Fruit fly (Drosophila melanogaster) whole organism, adult: ENCODE results near the gene nxf2.

Experiments
- CG7101 ChIP-seq: fragments of 200-800 bp; sonication (Bioruptor generic); optimal IDR thresholded peaks from 2 replicates; lab custom pipeline; 2018; ENCODE audit warnings: missing biosample characterization, mild to moderate bottlenecking, missing genetic modification characterization, moderate library complexity
- Crg-1 ChIP-seq: fragments of 200-800 bp; sonication (Bioruptor generic); optimal IDR thresholded peaks from 2 replicates; lab custom pipeline; 2016; ENCODE audit warnings: missing biosample characterization, missing genetic modification characterization
- Hr96 ChIP-seq: fragments of 200-800 bp; sonication (Bioruptor generic); optimal IDR thresholded peaks from 2 replicates; lab custom pipeline; 2016; ENCODE audit warnings: missing biosample characterization, missing genetic modification characterization
- bab1 ChIP-seq: fragments of 200-800 bp; sonication (Bioruptor generic); optimal IDR thresholded peaks from 3 replicates; lab custom pipeline; 2019; ENCODE audit warnings: missing biosample characterization, mild to moderate bottlenecking, missing genetic modification characterization, moderate library complexity
- cnc ChIP-seq, 2 experiments: fragments of >200 bp; optimal IDR thresholded peaks; 2 replicates each; lab custom pipeline; 2017

nxf2 gene

DNA sequence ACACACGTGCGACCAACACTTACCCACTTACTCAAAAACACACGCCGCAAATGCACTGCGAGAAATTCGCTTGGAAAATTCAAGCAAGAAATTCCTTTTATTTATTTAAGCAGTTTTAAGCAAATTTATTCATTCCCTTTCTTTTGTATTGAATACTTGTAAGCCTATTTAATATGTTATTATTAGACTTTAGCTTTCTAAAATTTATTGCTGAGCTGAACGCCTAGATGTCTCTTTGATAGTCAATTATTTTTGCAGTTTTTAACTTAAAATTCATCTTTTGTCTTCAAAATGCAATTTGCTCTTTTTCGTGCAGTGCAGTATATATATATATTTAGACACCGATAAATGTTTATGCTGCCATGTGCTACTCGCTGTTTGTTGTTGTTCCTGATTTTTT is 46.2 kb downstream of the nxf2 start:
- TF ChIP-seq Crg-1 (GFP tag; lab: Kevin White, UChicago) (no peak), cnc (optimal IDR thresholded peaks at IDR 0.05; lab: Kevin White, UChicago) (no peak), bab1 (GFP tag; lab: Kevin White, UChicago) (peak; percentile 57), Hr96 (no peak), CG7101 (tag; lab: Kevin White, UChicago) (no peak)
